Fruit fly (Drosophila melanogaster): ENCODE measurements around the gene Pus10.

Gene Pus10

dm6 chr2L:107476-108436 is 47.3 kb downstream of the Pus10 start (continued):
- no peak for TF ChIP-seq CG10462 (GFP tag; optimal IDR thresholded peaks at IDR 0.05)
- TF ChIP-seq Dek (tag; optimal IDR thresholded peaks at IDR 0.05): peak; percentile 10
- peak; percentile 19; the same call in 1 of the 2 replicates for TF ChIP-seq Scr (GFP tag; IDR thresholded peaks at IDR 0.05; ENCODE audit: partially characterized antibody)
- TF ChIP-seq CG30431 (GFP tag; optimal IDR thresholded peaks at IDR 0.05): no peak
- TF ChIP-seq cwo (GFP tag; optimal IDR thresholded peaks at IDR 0.05): peak; percentile 34
- peak; percentile 16 for TF ChIP-seq CG30020 (tag; optimal IDR thresholded peaks at IDR 0.05)
- no peak for TF ChIP-seq pho (GFP tag; optimal IDR thresholded peaks at IDR 0.05)
- no peak for TF ChIP-seq Dfd (GFP tag; optimal IDR thresholded peaks at IDR 0.05)
- TF ChIP-seq so (GFP tag; IDR thresholded peaks at IDR 0.05): 0 out of 3 replicates have a peak, but pooled peaks have one; percentile 36
- no peak for TF ChIP-seq Dad (GFP tag; optimal IDR thresholded peaks at IDR 0.05)
- TF ChIP-seq CG12659 (GFP tag; optimal IDR thresholded peaks at IDR 0.05): no peak
- TF ChIP-seq CG8478 (optimal IDR thresholded peaks at IDR 0.05): no peak
- TF ChIP-seq CG12219 (GFP tag; optimal IDR thresholded peaks at IDR 0.05): peak; percentile 15
- peak; percentile 64 for TF ChIP-seq CG6854 (GFP tag; optimal IDR thresholded peaks at IDR 0.05)
- TF ChIP-seq C15 (GFP tag; IDR thresholded peaks at IDR 0.05): no peak
- TF ChIP-seq zfh2 (GFP tag; optimal IDR thresholded peaks at IDR 0.05): no peak
- peak; percentile 34 for TF ChIP-seq yki (optimal IDR thresholded peaks at IDR 0.05)
- TF ChIP-seq Drgx (GFP tag; IDR thresholded peaks at IDR 0.05): peak; percentile 5; the same call in 1 of the 2 replicates
- TF ChIP-seq CG11695 (GFP tag; IDR thresholded peaks at IDR 0.05): peak; percentile 87
- TF ChIP-seq E2f1 (GFP tag; IDR thresholded peaks at IDR 0.05): no peak
- TF ChIP-seq Chrac-16 (GFP tag; optimal IDR thresholded peaks at IDR 0.05): no peak

dm6 chr2L:107032-107431 is 48.1 kb downstream of the Pus10 start:
- TF ChIP-seq Med (GFP tag) (peak; percentile 38), sens (GFP tag) (no peak), CG6791 (GFP tag; IDR thresholded peaks at IDR 0.05; ENCODE audit: partially characterized antibody) (0 out of 3 replicates have a peak, but pooled peaks have one; percentile 9), CG34376 (GFP tag; optimal IDR thresholded peaks at IDR 0.05) (peak; percentile 42), sug (tag; optimal IDR thresholded peaks at IDR 0.05) (peak; percentile 81), gfzf (GFP tag; optimal IDR thresholded peaks at IDR 0.05) (peak; percentile 25), Taf1 (GFP tag; IDR thresholded peaks at IDR 0.05) (no peak), Pdp1 (GFP tag; optimal IDR thresholded peaks at IDR 0.05) (peak in 1 of 2 experiments; percentile 48)

dm6 chr2L:106540-106939 is 48.6 kb downstream of the Pus10 start, which contains the start of the genes Nhe1 and Sam-S:
Nhe1 (minus strand) TSS chr2L:106732.
Sam-S (plus strand) TSS chr2L:106903.
- no peak for TF ChIP-seq CG3281 (GFP tag; optimal IDR thresholded peaks at IDR 0.05)
- TF ChIP-seq pb (GFP tag; optimal IDR thresholded peaks at IDR 0.05): no peak
- no peak for TF ChIP-seq CG7556 (GFP tag; optimal IDR thresholded peaks at IDR 0.05)
- no peak for TF ChIP-seq CG4854 (GFP tag; optimal IDR thresholded peaks at IDR 0.05)
- no peak for TF ChIP-seq CG34376 (GFP tag; optimal IDR thresholded peaks at IDR 0.05)
- TF ChIP-seq Antp (GFP tag; optimal IDR thresholded peaks at IDR 0.05): no peak
- TF ChIP-seq pum (GFP tag; optimal IDR thresholded peaks at IDR 0.05): no peak
- no peak for TF ChIP-seq ftz-f1 (GFP tag; optimal IDR thresholded peaks at IDR 0.05)
- no peak for TF ChIP-seq Mrtf (GFP tag; IDR thresholded peaks at IDR 0.05)
- no peak for TF ChIP-seq oc (tag; optimal IDR thresholded peaks at IDR 0.05)
- TF ChIP-seq Bgb (GFP tag; IDR thresholded peaks at IDR 0.05; ENCODE audit: partially characterized antibody): 0 out of 2 replicates have a peak, but pooled peaks have one; percentile 10
- TF ChIP-seq stc (GFP tag; IDR thresholded peaks at IDR 0.05): no peak
- TF ChIP-seq Max (GFP tag; optimal IDR thresholded peaks at IDR 0.05): no peak
- peak; percentile 83 for TF ChIP-seq Dp (GFP tag; optimal IDR thresholded peaks at IDR 0.05)
- TF ChIP-seq Sox102F (GFP tag; optimal IDR thresholded peaks at IDR 0.05): no peak
- TF ChIP-seq Scr (GFP tag; IDR thresholded peaks at IDR 0.05; ENCODE audit: partially characterized antibody): peak; percentile 14
- no peak for TF ChIP-seq ems (GFP tag; optimal IDR thresholded peaks at IDR 0.05)
- TF ChIP-seq CG15514 (GFP tag; optimal IDR thresholded peaks at IDR 0.05): peak; percentile 95
- no peak for TF ChIP-seq CHES-1-like (GFP tag; optimal IDR thresholded peaks at IDR 0.05)
- TF ChIP-seq pita (GFP tag; optimal IDR thresholded peaks at IDR 0.05): no peak
- no peak for TF ChIP-seq nau (GFP tag; optimal IDR thresholded peaks at IDR 0.05)

Measured in whole organism, embryonic.